Fruit fly (Drosophila melanogaster): Measurements from ENCODE around the gene EMC6.

The EMC6 gene

DNA sequence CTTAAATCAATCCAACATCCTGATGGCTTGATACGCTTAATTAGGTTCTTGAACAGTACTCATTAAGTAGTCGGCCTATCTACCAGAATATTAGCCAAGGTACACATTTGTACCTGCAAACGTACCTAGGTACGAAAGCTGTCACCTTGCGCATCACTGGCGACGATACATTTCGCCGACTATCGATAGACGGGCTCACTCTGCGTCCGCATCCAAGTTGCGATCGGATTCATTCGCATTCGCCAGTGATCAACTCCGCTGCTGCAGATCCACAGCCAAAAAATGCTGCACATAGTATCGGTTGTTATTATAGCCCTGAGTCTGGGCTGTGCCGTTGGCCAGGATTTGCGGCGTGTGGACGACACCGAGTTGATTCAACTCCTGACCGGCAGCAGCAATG lies 22.7 kb upstream of the EMC6 start, which contains the start of gene CG11790:
TSS of gene CG11790 (plus strand) at position 203 of the 400 bp plus-strand sequence.
- TF ChIP-seq CG1621 (tag; optimal IDR thresholded peaks at IDR 0.05) (peak; percentile 54), esn (GFP tag; optimal IDR thresholded peaks at IDR 0.05) (peak; percentile 34), Eip78C (GFP tag) (peak; percentile 22), CG6854 (GFP tag; optimal IDR thresholded peaks at IDR 0.05) (peak; percentile 5), CG11902 (GFP tag; optimal IDR thresholded peaks at IDR 0.05) (no peak), CG6163 (GFP tag; IDR thresholded peaks at IDR 0.05) (no peak), topi (GFP tag; optimal IDR thresholded peaks at IDR 0.05) (peak; percentile 11), Eip75B (GFP tag; optimal IDR thresholded peaks at IDR 0.05) (peak; percentile 11)

DNA sequence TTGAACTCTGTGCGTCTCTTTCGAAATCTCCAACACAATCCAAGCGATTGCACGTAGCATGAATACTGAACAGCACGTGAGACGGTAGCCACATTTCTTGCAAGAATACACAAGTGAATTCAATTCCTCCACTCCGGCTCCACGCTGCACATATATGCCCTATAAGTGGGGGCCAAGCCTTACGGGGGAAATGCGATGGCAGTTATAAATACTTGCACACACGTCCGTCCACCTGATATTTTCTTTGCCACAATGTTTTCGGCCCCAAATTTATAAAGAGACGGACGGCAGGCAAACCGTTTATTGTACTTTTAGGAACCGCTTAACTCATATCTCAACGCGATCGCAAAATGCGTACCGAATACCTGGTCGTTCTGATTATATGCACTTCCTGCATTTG lies 21.2 kb upstream of the EMC6 start, which contains the start of gene CG11786:
TSS of gene CG11786 (plus strand) at position 301 of the 400 bp plus-strand sequence.
- TF ChIP-seq acj6 (GFP tag; optimal IDR thresholded peaks at IDR 0.05), result no peak
- peak; percentile 19 for TF ChIP-seq Blimp-1 (GFP tag; optimal IDR thresholded peaks at IDR 0.05)

DNA sequence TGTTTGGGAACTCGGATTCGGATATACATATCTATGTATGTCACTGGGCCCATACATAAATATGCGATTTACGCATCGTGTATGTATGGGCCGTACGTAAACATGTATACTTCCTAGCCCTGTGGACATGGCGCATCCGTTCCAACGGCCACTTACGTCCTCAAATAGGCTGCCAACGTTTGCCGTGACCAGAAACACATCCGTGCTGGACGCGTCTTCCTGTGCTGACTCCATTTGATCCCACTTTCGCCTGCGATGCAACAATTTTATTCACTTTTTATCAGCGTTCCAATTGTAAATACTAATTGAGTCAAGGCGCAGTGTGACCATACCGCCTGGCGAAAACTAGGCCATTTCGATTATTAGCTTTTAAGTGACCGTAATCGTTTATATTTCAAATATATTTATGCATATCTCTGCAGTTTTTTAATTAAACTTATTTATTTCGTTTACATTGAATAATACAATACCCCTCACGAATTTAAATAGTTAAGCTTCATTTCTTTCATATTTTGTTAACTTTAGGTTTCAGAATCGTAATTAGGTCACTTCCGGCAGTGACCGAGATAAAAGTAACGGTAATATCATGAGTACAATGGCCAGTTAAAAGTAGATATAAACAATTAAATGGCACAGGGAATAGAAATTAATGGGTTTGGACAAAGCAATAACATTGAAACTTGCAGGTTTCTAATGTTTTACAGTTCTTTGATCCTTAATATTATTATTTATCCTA lies 20.2 kb upstream of the EMC6 start, which contains the start of gene 5PtaseI:
TSS of gene 5PtaseI (minus strand) at position 336 of the 736 bp plus-strand sequence.
- TF ChIP-seq CG15336 (GFP tag; IDR thresholded peaks at IDR 0.05), result no peak
- TF ChIP-seq Eip78C (GFP tag), result peak; percentile 50
- TF ChIP-seq topi (GFP tag; optimal IDR thresholded peaks at IDR 0.05), result no peak
- peak; percentile 74 for TF ChIP-seq Eip75B (GFP tag; optimal IDR thresholded peaks at IDR 0.05)
- no peak for TF ChIP-seq CG34406 (GFP tag; optimal IDR thresholded peaks at IDR 0.05)

DNA sequence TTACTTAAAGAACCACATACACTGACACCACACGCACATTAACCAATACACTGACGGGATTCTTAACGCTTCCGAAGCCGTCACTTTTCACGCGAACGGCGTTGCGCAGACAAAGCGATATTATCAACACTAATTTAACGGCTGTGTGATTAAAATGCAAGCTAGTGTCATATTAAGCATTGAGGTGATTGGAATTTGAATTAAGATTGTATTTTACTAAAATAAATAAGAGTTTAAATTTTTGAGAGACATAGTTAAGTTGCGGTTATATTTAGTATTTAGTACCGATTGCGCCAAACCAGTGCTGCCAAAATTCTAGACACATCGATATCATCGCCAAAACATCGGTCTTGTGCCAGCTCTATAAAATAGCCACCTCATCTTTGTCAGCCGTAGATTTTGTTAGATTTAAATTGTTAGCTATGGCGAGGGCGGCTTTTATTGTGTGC lies 14.2 kb upstream of the EMC6 start, which contains the start of the genes Ythdf and bai:
TSS of gene Ythdf (minus strand) at position 222 of the 449 bp plus-strand sequence.
TSS of gene bai (plus strand) at position 347 of the 449 bp plus-strand sequence.
- TF ChIP-seq Ets21C (GFP tag; optimal IDR thresholded peaks at IDR 0.05), result no peak
- TF ChIP-seq Gug (GFP tag; IDR thresholded peaks at IDR 0.05), result no peak
- peak; percentile 35 for TF ChIP-seq Eip93F (GFP tag; optimal IDR thresholded peaks at IDR 0.05)
- TF ChIP-seq CG6163 (GFP tag; IDR thresholded peaks at IDR 0.05), result no peak
- no peak for TF ChIP-seq Ets96B (tag; optimal IDR thresholded peaks at IDR 0.05)
- no peak for TF ChIP-seq Lpt (GFP tag; optimal IDR thresholded peaks at IDR 0.05)
- no peak for TF ChIP-seq CG6276 (GFP tag; optimal IDR thresholded peaks at IDR 0.05)
- TF ChIP-seq Sox14 (GFP tag; optimal IDR thresholded peaks at IDR 0.05), result peak; percentile 74
- no peak for TF ChIP-seq CG1621 (tag; optimal IDR thresholded peaks at IDR 0.05)
- no peak for TF ChIP-seq dsx (GFP tag; optimal IDR thresholded peaks at IDR 0.05; ENCODE audit: poor library complexity, severe bottlenecking)
- no peak for TF ChIP-seq CG16779 (tag; optimal IDR thresholded peaks at IDR 0.05)
- TF ChIP-seq CG4318 (GFP tag; optimal IDR thresholded peaks at IDR 0.05), result no peak
- TF ChIP-seq CG6854 (GFP tag; optimal IDR thresholded peaks at IDR 0.05), result no peak
- no peak for TF ChIP-seq CG3032 (tag; optimal IDR thresholded peaks at IDR 0.05)
- TF ChIP-seq Hr39 (GFP tag; optimal IDR thresholded peaks at IDR 0.05), result no peak
- peak; percentile 58 for TF ChIP-seq esn (GFP tag; optimal IDR thresholded peaks at IDR 0.05)
- peak; percentile 42 for TF ChIP-seq CG31627 (GFP tag; optimal IDR thresholded peaks at IDR 0.05)
- TF ChIP-seq lz (GFP tag; optimal IDR thresholded peaks at IDR 0.05), result peak; percentile 44

DNA sequence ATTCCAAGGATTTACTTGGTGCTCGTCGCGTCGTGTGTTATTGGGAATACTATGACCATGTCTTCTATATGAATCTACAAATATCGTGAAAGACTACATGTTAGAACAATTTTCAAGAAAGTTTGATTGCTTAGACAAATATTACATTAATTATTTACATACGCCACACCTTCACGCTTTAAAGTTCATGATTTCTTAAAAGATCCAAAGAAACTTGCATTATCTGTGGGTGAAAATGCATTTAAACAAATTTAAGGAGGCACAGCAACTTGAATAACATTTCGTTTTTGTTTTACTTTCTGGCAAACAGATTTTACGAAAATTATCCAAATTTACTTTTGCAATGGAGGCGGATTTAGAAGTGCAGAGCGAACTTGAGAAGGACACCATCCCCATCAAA lies 11.8 kb upstream of the EMC6 start, which contains the start of gene CG31115:
TSS of gene CG31115 (plus strand) at position 301 of the 400 bp plus-strand sequence.
- TF ChIP-seq fd85E (GFP tag; optimal IDR thresholded peaks at IDR 0.05), result no peak
- TF ChIP-seq CG10631 (GFP tag; optimal IDR thresholded peaks at IDR 0.05), result no peak
- no peak for TF ChIP-seq CG10669 (GFP tag; optimal IDR thresholded peaks at IDR 0.05)
- no peak for TF ChIP-seq achi (GFP tag; optimal IDR thresholded peaks at IDR 0.05)
- TF ChIP-seq CG4318 (GFP tag; optimal IDR thresholded peaks at IDR 0.05), result no peak
- no peak for TF ChIP-seq net (GFP tag; optimal IDR thresholded peaks at IDR 0.05)
- TF ChIP-seq CG16779 (tag; optimal IDR thresholded peaks at IDR 0.05), result no peak
- no peak for TF ChIP-seq vri (GFP tag; optimal IDR thresholded peaks at IDR 0.05)
- no peak for TF ChIP-seq CG6276 (GFP tag; optimal IDR thresholded peaks at IDR 0.05)
- no peak for TF ChIP-seq CG7368 (GFP tag; optimal IDR thresholded peaks at IDR 0.05)

Data from whole organism, prepupa.